Fruit fly (Drosophila melanogaster) whole organism, pupa: ENCODE measurements around the gene CG34434.

Experiments
- CG10348 ChIP-seq: fragments of 200-800 bp; sonication (Bioruptor generic); IDR thresholded peaks from 2 replicates; pipeline ENCODE4 v1.3.6; 2022; ENCODE audit warnings: missing biosample characterization, missing genetic modification characterization
- CG12605 ChIP-seq: fragments of 200-800 bp; sonication (Bioruptor generic); IDR thresholded peaks from 2 replicates; pipeline ENCODE4 v1.3.6; 2022; ENCODE audit warnings: missing biosample characterization, missing genetic modification characterization
- CG13204 ChIP-seq: fragments of 200-800 bp; sonication (Bioruptor generic); optimal IDR thresholded peaks from 2 replicates; lab custom pipeline; 2018; ENCODE audit warnings: missing biosample characterization, mild to moderate bottlenecking, missing genetic modification characterization, moderate library complexity
- CG14655 ChIP-seq: fragments of 200-800 bp; sonication (Bioruptor generic); optimal IDR thresholded peaks from 3 replicates; lab custom pipeline; 2017; ENCODE audit warnings: mild to moderate bottlenecking, missing biosample characterization, missing genetic modification reagents, missing genetic modification characterization
- CG15710 ChIP-seq: fragments of 200-800 bp; sonication (Bioruptor generic); optimal IDR thresholded peaks from 2 replicates; lab custom pipeline; 2018; ENCODE audit warnings: missing biosample characterization, mild to moderate bottlenecking, missing genetic modification characterization, moderate library complexity
- CG17806 ChIP-seq: fragments of 200-800 bp; sonication (Bioruptor generic); optimal IDR thresholded peaks from 2 replicates; lab custom pipeline; 2018; ENCODE audit warnings: missing biosample characterization, mild to moderate bottlenecking, missing genetic modification characterization, moderate library complexity
- CG32121 ChIP-seq: fragments of 200-800 bp; sonication (Bioruptor generic); IDR thresholded peaks from 2 replicates; pipeline ENCODE4 v1.3.6; 2022; ENCODE audit warnings: missing biosample characterization, missing genetic modification characterization
- CG34367 ChIP-seq: fragments of 200-800 bp; sonication (Bioruptor generic); optimal IDR thresholded peaks from 2 replicates; lab custom pipeline; 2018; ENCODE audit warnings: missing biosample characterization, mild to moderate bottlenecking, missing genetic modification characterization
- CG4496 ChIP-seq: fragments of 200-800 bp; sonication (Bioruptor generic); IDR thresholded peaks from 3 replicates; pipeline ENCODE4 v1.3.6; 2022; ENCODE audit warnings: missing biosample characterization, missing genetic modification characterization
- CG8159 ChIP-seq: fragments of 200-800 bp; sonication (Bioruptor generic); optimal IDR thresholded peaks from 3 replicates; lab custom pipeline; 2018; ENCODE audit warnings: missing biosample characterization, mild to moderate bottlenecking, missing genetic modification characterization, moderate library complexity
- CG8301 ChIP-seq: fragments of 200-800 bp; sonication (Bioruptor generic); optimal IDR thresholded peaks from 2 replicates; lab custom pipeline; 2018; ENCODE audit warnings: missing biosample characterization, mild to moderate bottlenecking, missing genetic modification characterization
- CG9948 ChIP-seq: fragments of 200-800 bp; sonication (Bioruptor generic); optimal IDR thresholded peaks from 2 replicates; lab custom pipeline; 2018; ENCODE audit warnings: missing biosample characterization, mild to moderate bottlenecking, missing genetic modification characterization, moderate library complexity
- D1 ChIP-seq: fragments of 200-800 bp; sonication (Bioruptor generic); optimal IDR thresholded peaks from 2 replicates; lab custom pipeline; 2018; ENCODE audit warnings: missing biosample characterization, mild to moderate bottlenecking, missing genetic modification characterization, moderate library complexity
- EcR ChIP-seq: fragments of 200-800 bp; sonication (Bioruptor generic); optimal IDR thresholded peaks from 3 replicates; lab custom pipeline; 2019; ENCODE audit warnings: missing biosample characterization, missing genetic modification characterization, mild to moderate bottlenecking, moderate library complexity, missing genetic modification reagents
- Ets98B ChIP-seq: fragments of 200-800 bp; sonication (Bioruptor generic); IDR thresholded peaks from 2 replicates; pipeline ENCODE4 v1.3.6; 2022; ENCODE audit warnings: missing biosample characterization, missing genetic modification characterization
- Pif1A ChIP-seq: fragments of 200-800 bp; sonication (Bioruptor generic); optimal IDR thresholded peaks from 3 replicates; lab custom pipeline; 2016; ENCODE audit warnings: missing biosample characterization, missing genetic modification characterization
- Pif1B ChIP-seq: fragments of 200-800 bp; sonication (Bioruptor generic); optimal IDR thresholded peaks from 3 replicates; lab custom pipeline; 2016; ENCODE audit warnings: missing biosample characterization, missing genetic modification characterization
- Snoo ChIP-seq: fragments of 200-800 bp; sonication (Bioruptor generic); optimal IDR thresholded peaks from 3 replicates; lab custom pipeline; 2017; ENCODE audit warnings: missing biosample characterization, mild to moderate bottlenecking, missing genetic modification characterization, inconsistent platforms
- fd96Ca ChIP-seq: fragments of 200-800 bp; sonication (Bioruptor generic); IDR thresholded peaks from 3 replicates; pipeline ENCODE4 v1.3.6; 2022; ENCODE audit warnings: missing biosample characterization, missing genetic modification characterization
- gl ChIP-seq: fragments of 200-800 bp; sonication (Bioruptor generic); optimal IDR thresholded peaks from 2 replicates; lab custom pipeline; 2018; ENCODE audit warnings: missing biosample characterization, mild to moderate bottlenecking, missing genetic modification characterization
- rn ChIP-seq: fragments of 200-800 bp; sonication (Bioruptor generic); IDR thresholded peaks from 2 replicates; pipeline ENCODE4 v1.3.6; 2022; ENCODE audit warnings: missing biosample characterization, missing genetic modification characterization

The CG34434 gene

dm6 chrX:5608472-5608871 is 7.7 kb downstream of the CG34434 start:
- TF ChIP-seq fd96Ca (GFP tag; lab: Robert Waterston, UW) (peak; percentile 68; the same call in 2 of the 3 replicates), CG14655 (GFP tag; lab: Kevin White, UChicago) (no peak), CG32121 (GFP tag; lab: Robert Waterston, UW) (peak; percentile 58; the same call in 1 of the 2 replicates), CG17806 (no peak), CG10348 (0 out of 2 replicates have a peak, but pooled peaks have one; percentile 40), gl (tag; lab: Kevin White, UChicago) (no peak), Snoo (tag; lab: Kevin White, UChicago) (peak; percentile 61), CG4496 (GFP tag; lab: Robert Waterston, UW) (peak; percentile 72), CG12605 (0 out of 2 replicates have a peak, but pooled peaks have one; percentile 32), Ets98B (GFP tag; lab: Robert Waterston, UW) (peak; percentile 57; the same call in 1 of the 2 replicates), CG8301 (tag; lab: Kevin White, UChicago) (no peak), rn (GFP tag; lab: Robert Waterston, UW) (no peak), CG34367 (no peak), CG9948 (no peak), CG8159 (tag; lab: Kevin White, UChicago) (no peak)

DNA sequence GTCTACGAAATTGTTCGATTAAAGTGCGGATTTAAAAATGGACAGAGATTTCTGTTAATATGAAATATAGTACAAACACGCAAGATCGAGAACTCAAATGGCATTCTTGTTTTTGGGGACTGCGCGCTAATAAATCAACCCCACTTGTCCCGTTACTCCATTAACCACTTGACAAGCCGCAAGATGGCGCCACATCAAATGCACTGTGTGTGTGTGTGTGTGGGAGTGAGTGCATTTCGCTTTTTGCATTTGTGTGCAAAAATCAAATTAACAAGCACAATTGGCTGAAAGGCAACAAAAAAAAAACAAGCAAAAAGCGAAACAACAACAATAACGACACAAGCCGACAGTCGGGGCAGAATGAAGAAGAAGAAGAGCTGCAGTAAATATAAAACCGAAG is 8.5 kb downstream of the CG34434 start:
- TF ChIP-seq CG9948 = no peak
- TF ChIP-seq EcR = no peak
- TF ChIP-seq Pif1A (GFP tag; lab: Kevin White, UChicago) = no peak
- TF ChIP-seq CG32121 (GFP tag; lab: Robert Waterston, UW) = no peak
- TF ChIP-seq CG34367 = no peak
- TF ChIP-seq Snoo (tag; lab: Kevin White, UChicago) = no peak
- TF ChIP-seq CG17806 = no peak
- no peak for TF ChIP-seq CG15710 (tag; lab: Kevin White, UChicago)
- no peak for TF ChIP-seq gl (tag; lab: Kevin White, UChicago)
- TF ChIP-seq CG8159 (tag; lab: Kevin White, UChicago) = no peak
- TF ChIP-seq fd96Ca (GFP tag; lab: Robert Waterston, UW) = no peak
- TF ChIP-seq CG4496 (GFP tag; lab: Robert Waterston, UW) = no peak

- TF ChIP-seq D1 (tag; lab: Kevin White, UChicago) (no peak), gl (tag; lab: Kevin White, UChicago) (no peak), Snoo (tag; lab: Kevin White, UChicago) (no peak), Ets98B (GFP tag; lab: Robert Waterston, UW) (no peak), CG8159 (tag; lab: Kevin White, UChicago) (no peak), CG12605 (no peak), Pif1A (GFP tag; lab: Kevin White, UChicago) (no peak), fd96Ca (GFP tag; lab: Robert Waterston, UW) (no peak), CG8301 (tag; lab: Kevin White, UChicago) (no peak), EcR (no peak), rn (GFP tag; lab: Robert Waterston, UW) (no peak), CG4496 (GFP tag; lab: Robert Waterston, UW) (no peak), CG17806 (no peak), CG10348 (no peak), CG13204 (no peak), CG14655 (GFP tag; lab: Kevin White, UChicago) (no peak), CG15710 (tag; lab: Kevin White, UChicago) (no peak), CG9948 (no peak), CG34367 (no peak)
Observed at dm6 chrX:5606324-5606723, 9.8 kb downstream of the CG34434 start.

DNA sequence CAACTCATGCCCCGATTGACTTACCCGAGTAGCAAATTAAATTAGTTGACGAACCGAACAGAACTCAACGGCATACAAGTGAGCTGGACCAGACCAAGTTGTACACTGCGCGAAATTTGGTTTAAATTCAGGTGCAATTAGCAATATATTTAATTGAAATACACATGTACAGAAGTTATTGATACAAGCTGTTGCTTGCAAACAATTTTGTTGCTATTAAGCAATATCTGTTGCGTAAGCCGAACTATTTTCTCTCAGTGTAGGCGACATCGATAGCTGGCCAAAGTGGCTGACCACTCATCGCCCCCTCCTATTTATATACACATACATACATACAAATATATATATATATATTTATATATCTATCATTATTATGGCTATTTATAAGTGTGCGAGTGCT is 12.0 kb downstream of the CG34434 start:
- no peak for TF ChIP-seq CG12605
- TF ChIP-seq CG15710 (tag; lab: Kevin White, UChicago) = no peak
- no peak for TF ChIP-seq CG34367
- no peak for TF ChIP-seq rn (GFP tag; lab: Robert Waterston, UW)
- no peak for TF ChIP-seq fd96Ca (GFP tag; lab: Robert Waterston, UW)
- no peak for TF ChIP-seq EcR
- TF ChIP-seq CG17806 = no peak
- no peak for TF ChIP-seq Pif1B (GFP tag; lab: Kevin White, UChicago)
- TF ChIP-seq CG13204 = no peak
- TF ChIP-seq CG9948 = no peak
- TF ChIP-seq, all 21 proteins: peak for 0

DNA sequence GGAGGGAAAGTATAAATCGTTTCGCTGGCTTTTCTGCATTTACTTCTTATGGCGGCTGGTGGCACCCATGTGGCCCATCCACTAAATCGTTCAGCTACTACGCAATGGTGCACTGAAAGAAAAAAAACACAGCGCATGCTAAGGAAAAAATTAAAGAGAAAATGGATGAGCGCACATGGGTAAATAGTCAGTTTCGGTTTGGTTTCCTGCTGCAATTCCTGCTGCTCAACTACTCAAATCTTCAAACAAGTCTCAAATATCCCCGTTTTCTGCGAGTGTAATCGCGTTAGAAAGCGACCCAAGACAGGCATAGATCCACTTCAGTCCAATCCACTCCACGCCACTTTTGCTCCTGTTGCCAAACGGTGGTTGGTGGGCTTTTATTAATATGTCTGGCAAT is 13.2 kb downstream of the CG34434 start:
- no peak for TF ChIP-seq Snoo (tag; lab: Kevin White, UChicago)
- TF ChIP-seq CG13204 = no peak
- no peak for TF ChIP-seq CG15710 (tag; lab: Kevin White, UChicago)
- TF ChIP-seq rn (GFP tag; lab: Robert Waterston, UW) = no peak
- TF ChIP-seq D1 (tag; lab: Kevin White, UChicago) = no peak
- TF ChIP-seq CG12605 = no peak
- TF ChIP-seq CG32121 (GFP tag; lab: Robert Waterston, UW) = no peak
- no peak for TF ChIP-seq CG9948
- no peak for TF ChIP-seq CG4496 (GFP tag; lab: Robert Waterston, UW)
- no peak for TF ChIP-seq gl (tag; lab: Kevin White, UChicago)
- no peak for TF ChIP-seq EcR
- TF ChIP-seq Ets98B (GFP tag; lab: Robert Waterston, UW) = no peak
- no peak for TF ChIP-seq CG17806
- TF ChIP-seq CG14655 (GFP tag; lab: Kevin White, UChicago) = no peak
- no peak for TF ChIP-seq Pif1A (GFP tag; lab: Kevin White, UChicago)
- TF ChIP-seq CG8159 (tag; lab: Kevin White, UChicago) = no peak
- TF ChIP-seq fd96Ca (GFP tag; lab: Robert Waterston, UW) = no peak
- TF ChIP-seq CG10348 = no peak
- no peak for TF ChIP-seq CG34367

- TF ChIP-seq EcR (no peak), CG8159 (tag; lab: Kevin White, UChicago) (no peak), D1 (tag; lab: Kevin White, UChicago) (no peak), CG10348 (no peak), CG17806 (no peak), CG34367 (no peak)
- TF ChIP-seq, all 21 proteins: peak for 0
Observed at dm6 chrX:5602308-5602707, 13.9 kb downstream of the CG34434 start.
